Fruit fly (Drosophila melanogaster) whole organism, embryonic: Measurements from ENCODE around the gene Sfp26Ad.

Experiments
- Abd-B ChIP-seq: fragments of 200-800 bp; sonication (Bioruptor generic); optimal IDR thresholded peaks from 2 replicates; lab custom pipeline; 2018; ENCODE audit warnings: missing biosample characterization, mild to moderate bottlenecking, missing genetic modification characterization, moderate library complexity
- B-H1 ChIP-seq: fragments of 200-800 bp; sonication (Bioruptor generic); IDR thresholded peaks from 3 replicates; pipeline ENCODE4 v1.3.6; 2022; ENCODE audit warnings: missing biosample characterization, missing genetic modification characterization
- CG10462 ChIP-seq: fragments of 200-800 bp; sonication (Bioruptor generic); optimal IDR thresholded peaks from 2 replicates; lab custom pipeline; 2016; ENCODE audit warnings: missing biosample characterization, missing genetic modification characterization
- CG10654 ChIP-seq: fragments of 200-800 bp; sonication (Bioruptor generic); optimal IDR thresholded peaks from 2 replicates; lab custom pipeline; 2016; ENCODE audit warnings: missing biosample characterization, missing genetic modification characterization
- CG12659 ChIP-seq: fragments of 200-800 bp; sonication (Bioruptor generic); optimal IDR thresholded peaks from 3 replicates; lab custom pipeline; 2017; ENCODE audit warnings: mild to moderate bottlenecking, missing biosample characterization, missing genetic modification reagents, missing genetic modification characterization
- CG1647 ChIP-seq: fragments of 200-800 bp; sonication (Bioruptor generic); optimal IDR thresholded peaks from 3 replicates; lab custom pipeline; 2016; ENCODE audit warnings: missing biosample characterization, missing genetic modification characterization
- CG18476 ChIP-seq: fragments of 200-800 bp; sonication (Bioruptor generic); optimal IDR thresholded peaks from 2 replicates; lab custom pipeline; 2016; ENCODE audit warnings: missing biosample characterization, mild to moderate bottlenecking, missing genetic modification characterization
- CG18764 ChIP-seq: fragments of 200-800 bp; sonication (Bioruptor generic); optimal IDR thresholded peaks from 3 replicates; lab custom pipeline; 2016; ENCODE audit warnings: missing biosample characterization, missing genetic modification characterization
- CG2678 ChIP-seq: fragments of 200-800 bp; sonication (Bioruptor generic); optimal IDR thresholded peaks from 3 replicates; lab custom pipeline; 2019; ENCODE audit warnings: missing biosample characterization, mild to moderate bottlenecking, missing genetic modification characterization, moderate library complexity
- CG31441 ChIP-seq: fragments of 200-800 bp; sonication (Bioruptor generic); IDR thresholded peaks from 2 replicates; pipeline ENCODE4 v1.3.6; 2022; ENCODE audit warnings: missing biosample characterization, missing genetic modification characterization
- CG3281 ChIP-seq: fragments of 200-800 bp; sonication (Bioruptor generic); optimal IDR thresholded peaks from 3 replicates; lab custom pipeline; 2017; ENCODE audit warnings: missing biosample characterization, mild to moderate bottlenecking, missing genetic modification characterization
- CG34422 ChIP-seq: fragments of 200-800 bp; sonication (Bioruptor generic); IDR thresholded peaks from 3 replicates; pipeline ENCODE4 v1.3.6; 2022; ENCODE audit warnings: missing biosample characterization, missing genetic modification characterization
- CG4282 ChIP-seq: fragments of 200-800 bp; sonication (Bioruptor generic); optimal IDR thresholded peaks from 2 replicates; lab custom pipeline; 2016; ENCODE audit warnings: missing biosample characterization, missing genetic modification characterization
- CG4360 ChIP-seq: fragments of 200-800 bp; sonication (Bioruptor generic); IDR thresholded peaks from 2 replicates; pipeline ENCODE4 v1.3.6; 2022; ENCODE audit warnings: missing biosample characterization, missing genetic modification characterization
- CG5245 ChIP-seq: fragments of 200-800 bp; sonication (Bioruptor generic); optimal IDR thresholded peaks from 3 replicates; lab custom pipeline; 2016; ENCODE audit warnings: missing biosample characterization, missing genetic modification characterization
- CG8765 ChIP-seq: fragments of 200-800 bp; sonication (Bioruptor generic); IDR thresholded peaks from 2 replicates; pipeline ENCODE4 v1.3.6; 2022; ENCODE audit warnings: missing biosample characterization, missing genetic modification characterization
- CG9215 ChIP-seq: fragments of 200-800 bp; sonication (Bioruptor generic); IDR thresholded peaks from 2 replicates; pipeline ENCODE4 v1.3.6; 2022; ENCODE audit warnings: missing biosample characterization, missing genetic modification characterization
- CHES-1-like ChIP-seq: fragments of 200-800 bp; sonication (Bioruptor generic); optimal IDR thresholded peaks from 2 replicates; lab custom pipeline; 2016; ENCODE audit warnings: missing biosample characterization, missing genetic modification characterization
- D19A ChIP-seq: fragments of 200-800 bp; optimal IDR thresholded peaks from 3 replicates; lab custom pipeline; 2019; ENCODE audit warnings: missing biosample characterization, mild to moderate bottlenecking, missing genetic modification characterization, moderate library complexity
- D19B ChIP-seq: fragments of 200-800 bp; sonication (Bioruptor generic); optimal IDR thresholded peaks from 2 replicates; lab custom pipeline; 2017; ENCODE audit warnings: missing biosample characterization, mild to moderate bottlenecking, missing genetic modification characterization
- Fer3 ChIP-seq: fragments of 200-800 bp; sonication (Bioruptor generic); optimal IDR thresholded peaks from 2 replicates; lab custom pipeline; 2018; ENCODE audit warnings: missing biosample characterization, mild to moderate bottlenecking, missing genetic modification characterization, moderate library complexity
- Lhr ChIP-seq: fragments of 200-800 bp; sonication (Bioruptor generic); optimal IDR thresholded peaks from 3 replicates; lab custom pipeline; 2017; ENCODE audit warnings: mild to moderate bottlenecking, missing biosample characterization, missing genetic modification reagents, missing genetic modification characterization
- Lim3 ChIP-seq: fragments of 200-800 bp; sonication (Bioruptor generic); IDR thresholded peaks from 2 replicates; pipeline ENCODE4 v1.3.6; 2022; ENCODE audit warnings: missing biosample characterization, missing genetic modification characterization
- Med ChIP-seq: fragments of 200-800 bp; sonication (Bioruptor generic); peaks from one replicate; lab custom pipeline; 2016; ENCODE audit warnings: missing biosample characterization, missing genetic modification characterization, mild to moderate bottlenecking, inconsistent platforms, moderate library complexity
- Meics ChIP-seq: fragments of 200-800 bp; sonication (Bioruptor generic); optimal IDR thresholded peaks from 2 replicates; lab custom pipeline; 2017; ENCODE audit warnings: missing biosample characterization, mild to moderate bottlenecking, missing genetic modification characterization
- NFAT ChIP-seq: fragments of 200-800 bp; sonication (Bioruptor generic); IDR thresholded peaks from 2 replicates; pipeline ENCODE4 v1.3.6; 2022; ENCODE audit warnings: missing biosample characterization, missing genetic modification characterization
- Usf ChIP-seq: fragments of 200-800 bp; sonication (Bioruptor generic); optimal IDR thresholded peaks from 2 replicates; lab custom pipeline; 2017; ENCODE audit warnings: missing genotype, missing biosample characterization, missing genetic modification characterization
- Xrp1 ChIP-seq: fragments of 200-800 bp; sonication (Bioruptor generic); IDR thresholded peaks from 2 replicates; pipeline ENCODE4 v1.3.6; 2022; ENCODE audit warnings: missing biosample characterization, missing genetic modification characterization
- YL-1 ChIP-seq: fragments of 200-800 bp; sonication (Bioruptor generic); optimal IDR thresholded peaks from 3 replicates; lab custom pipeline; 2017; ENCODE audit warnings: missing biosample characterization, mild to moderate bottlenecking, missing genetic modification characterization
- ab ChIP-seq: fragments of 200-800 bp; sonication (Bioruptor generic); optimal IDR thresholded peaks from 2 replicates; lab custom pipeline; 2016; ENCODE audit warnings: missing biosample characterization, missing genetic modification characterization
- crp ChIP-seq, 2 experiments: fragments of 200-800 bp; sonication (Bioruptor generic); optimal IDR thresholded peaks; 2 replicates in 1 of 2; 3 replicates in 1 of 2; lab custom pipeline; 2017; ENCODE audit warnings: missing biosample characterization in 2 of 2, missing genetic modification characterization in 2 of 2, mild to moderate bottlenecking in 1 of 2, moderate library complexity in 1 of 2
- dmrt99B ChIP-seq: fragments of 200-800 bp; sonication (Bioruptor generic); optimal IDR thresholded peaks from 2 replicates; lab custom pipeline; 2018; ENCODE audit warnings: missing biosample characterization, mild to moderate bottlenecking, missing genetic modification characterization, moderate library complexity
- fru ChIP-seq: fragments of >200 bp; optimal IDR thresholded peaks from 2 replicates; lab custom pipeline; 2017
- grau ChIP-seq: fragments of 200-800 bp; optimal IDR thresholded peaks from 3 replicates; lab custom pipeline; 2019; ENCODE audit warnings: missing biosample characterization, mild to moderate bottlenecking, missing genetic modification characterization, moderate library complexity
- gsb ChIP-seq: fragments of 200-800 bp; sonication (Bioruptor generic); IDR thresholded peaks from 2 replicates; pipeline ENCODE4 v1.3.6; 2022; ENCODE audit warnings: missing biosample characterization, missing genetic modification characterization
- ham ChIP-seq: fragments of 200-800 bp; sonication (Bioruptor generic); IDR thresholded peaks from 2 replicates; pipeline ENCODE4 v1.3.6; 2022; ENCODE audit warnings: missing biosample characterization, missing genetic modification characterization
- hkb ChIP-seq, 2 experiments: fragments of 200-800 bp in 1 of 2; fragments of >200 bp in 1 of 2; sonication (Bioruptor generic) in 1 of 2; IDR thresholded peaks in 1 of 2; optimal IDR thresholded peaks in 1 of 2; 2 replicates each; pipeline versions ENCODE4 v1.3.6 to Lab custom; 2017 to 2022; ENCODE audit warnings: missing biosample characterization in 1 of 2, missing genetic modification characterization in 1 of 2
- insv ChIP-seq, 2 experiments: fragments of 200-800 bp; sonication (Bioruptor generic); optimal IDR thresholded peaks; 3 replicates each; lab custom pipeline; 2016 to 2018; ENCODE audit warnings: missing biosample characterization in 2 of 2, missing genetic modification characterization in 2 of 2
- ken ChIP-seq: fragments of 200-800 bp; sonication (Bioruptor generic); IDR thresholded peaks from 3 replicates; pipeline ENCODE4 v1.3.6; 2022; ENCODE audit warnings: missing biosample characterization, missing genetic modification characterization
- lmd ChIP-seq: fragments of 200-800 bp; sonication (Bioruptor generic); IDR thresholded peaks from 2 replicates; pipeline ENCODE4 v1.3.6; 2022; ENCODE audit warnings: missing biosample characterization, missing genetic modification characterization
- nerfin-2 ChIP-seq: fragments of 200-800 bp; sonication (Bioruptor generic); IDR thresholded peaks from 2 replicates; pipeline ENCODE4 v1.3.6; 2022; ENCODE audit warnings: missing biosample characterization, missing genetic modification characterization; ENCODE audit not compliant: partially characterized antibody
- oc ChIP-seq: fragments of 200-800 bp; sonication (Bioruptor generic); optimal IDR thresholded peaks from 2 replicates; lab custom pipeline; 2018; ENCODE audit warnings: missing biosample characterization, mild to moderate bottlenecking, missing genetic modification characterization, moderate library complexity
- otp ChIP-seq: fragments of 200-800 bp; sonication (Bioruptor generic); IDR thresholded peaks from 3 replicates; pipeline ENCODE4, ENCODE4 v1.3.6; 2022; ENCODE audit warnings: missing biosample characterization, missing genetic modification characterization
- ranshi ChIP-seq: fragments of 200-800 bp; sonication (Bioruptor generic); IDR thresholded peaks from 2 replicates; pipeline ENCODE4 v1.3.6; 2022; ENCODE audit warnings: missing biosample characterization, missing genetic modification characterization
- sisA ChIP-seq: fragments of 200-800 bp; sonication (Bioruptor generic); IDR thresholded peaks from 2 replicates; pipeline ENCODE4 v1.3.6; 2022; ENCODE audit warnings: missing biosample characterization, missing genetic modification characterization
- slbo ChIP-seq: fragments of 200-800 bp; sonication (Bioruptor generic); IDR thresholded peaks from 2 replicates; pipeline ENCODE4 v1.3.6; 2022; ENCODE audit warnings: missing biosample characterization, missing genetic modification characterization
- tup ChIP-seq: fragments of 200-800 bp; sonication (Bioruptor generic); optimal IDR thresholded peaks from 2 replicates; lab custom pipeline; 2016; ENCODE audit warnings: missing biosample characterization, mild to moderate bottlenecking, missing genetic modification characterization, moderate library complexity
- unc-4 ChIP-seq: fragments of 200-800 bp; sonication (Bioruptor generic); IDR thresholded peaks from 2 replicates; pipeline ENCODE4 v1.3.6; 2022; ENCODE audit warnings: missing biosample characterization, missing genetic modification characterization; ENCODE audit not compliant: partially characterized antibody
- z ChIP-seq: fragments of 200-800 bp; sonication (Bioruptor generic); IDR thresholded peaks from 3 replicates; pipeline ENCODE4 v1.3.6; 2022; ENCODE audit warnings: missing biosample characterization, missing genetic modification characterization
- zfh2 ChIP-seq: fragments of 200-800 bp; sonication (Bioruptor generic); optimal IDR thresholded peaks from 2 replicates; lab custom pipeline; 2016; ENCODE audit warnings: missing biosample characterization, missing genetic modification characterization

Gene Sfp26Ad

DNA sequence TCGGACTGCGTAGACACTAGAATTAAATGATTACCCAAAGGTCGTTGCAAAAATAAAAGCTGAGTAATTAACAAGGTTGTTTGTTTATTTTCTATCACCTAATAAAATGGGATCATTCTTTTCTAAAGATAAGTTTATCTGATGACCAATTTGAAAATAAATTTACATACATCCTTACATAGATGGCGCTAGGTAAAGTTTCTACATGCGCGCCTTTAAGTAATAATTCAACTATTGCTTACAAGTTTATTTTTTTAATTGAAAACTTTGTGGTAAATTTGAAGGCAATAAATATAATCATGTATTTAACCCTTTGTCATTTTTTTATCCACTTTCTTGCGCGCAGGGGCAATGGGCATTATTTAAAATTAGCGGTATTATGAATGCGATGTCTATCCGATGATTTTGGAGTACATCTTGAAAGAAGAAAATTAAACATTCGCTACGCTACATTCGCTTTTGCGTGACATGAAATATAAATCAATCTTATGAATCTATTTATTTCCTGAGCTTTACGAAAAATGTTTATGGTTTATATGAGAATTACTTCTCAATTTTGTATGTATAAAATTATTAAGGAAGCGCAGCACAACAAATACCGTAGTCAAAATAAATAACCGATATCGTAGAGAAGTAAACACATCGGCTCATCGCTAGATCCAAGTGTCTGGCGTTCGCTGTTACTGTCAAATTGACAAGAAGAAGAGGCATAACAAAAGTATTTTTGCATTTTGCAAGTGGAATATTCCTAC is 5.8 kb upstream of the Sfp26Ad start, which contains the start of gene CG9044 (continued):
- TF ChIP-seq CG10462 (GFP tag; lab: Kevin White, UChicago) (no peak), nerfin-2 (peak; percentile 87), Fer3 (tag; lab: Kevin White, UChicago) (no peak), CG8765 (GFP tag; lab: Robert Waterston, UW) (0 out of 2 replicates have a peak, but pooled peaks have one; percentile 22), CG31441 (no peak), ranshi (GFP tag; lab: Robert Waterston, UW) (no peak), Abd-B (GFP tag; lab: Kevin White, UChicago) (no peak), CG4282 (no peak), CG1647 (GFP tag; lab: Kevin White, UChicago) (peak; percentile 68), CG9215 (GFP tag; lab: Robert Waterston, UW) (peak; percentile 66), fru (lab: Kevin White, UChicago) (no peak), z (GFP tag; lab: Robert Waterston, UW) (no peak), gsb (GFP tag; lab: Robert Waterston, UW) (no peak), YL-1 (GFP tag; lab: Kevin White, UChicago) (peak; percentile 49), zfh2 (peak; percentile 83), dmrt99B (tag; lab: Kevin White, UChicago) (no peak), Med (peak; percentile 93), CG12659 (GFP tag; lab: Kevin White, UChicago) (peak; percentile 79), NFAT (GFP tag; lab: Robert Waterston, UW) (peak; percentile 81), ham (no peak), Xrp1 (GFP tag; lab: Robert Waterston, UW) (peak; percentile 42; the same call in 1 of the 2 replicates), CHES-1-like (GFP tag; lab: Kevin White, UChicago) (peak; percentile 76), CG2678 (tag; lab: Kevin White, UChicago) (no peak), ken (0 out of 3 replicates have a peak, but pooled peaks have one; percentile 28), sisA (peak; percentile 52), Meics (no peak), otp (GFP tag; lab: Robert Waterston, UW) (no peak), hkb (optimal IDR thresholded peaks at IDR 0.05; lab: Kevin White, UChicago) (no peak), hkb (GFP tag; IDR thresholded peaks at IDR 0.05; lab: Robert Waterston, UW) (no peak), insv (GFP tag; optimal IDR thresholded peaks at IDR 0.05; lab: Kevin White, UChicago) (peak in 1 of 2 experiments; percentile 20), CG5245 (GFP tag; lab: Kevin White, UChicago) (no peak), ab (GFP tag; lab: Kevin White, UChicago) (no peak), lmd (peak; percentile 59; the same call in 1 of the 2 replicates), D19A (tag; lab: Kevin White, UChicago) (no peak), unc-4 (peak; percentile 85), slbo (peak; percentile 77), Lim3 (no peak), B-H1 (GFP tag; lab: Robert Waterston, UW) (no peak; the same call in 2 of the 3 replicates), CG18476 (GFP tag; lab: Kevin White, UChicago) (peak; percentile 50), oc (tag; lab: Kevin White, UChicago) (no peak), grau (tag; lab: Kevin White, UChicago) (no peak), tup (GFP tag; lab: Kevin White, UChicago) (no peak), D19B (GFP tag; lab: Kevin White, UChicago) (no peak), CG4360 (GFP tag; lab: Robert Waterston, UW) (no peak), Lhr (GFP tag; lab: Kevin White, UChicago) (peak; percentile 46), crp (GFP tag; optimal IDR thresholded peaks at IDR 0.05; lab: Kevin White, UChicago) (no peak), CG18764 (peak; percentile 31), Usf (GFP tag; lab: Kevin White, UChicago) (no peak), CG34422 (GFP tag; lab: Robert Waterston, UW) (peak; percentile 49; the same call in 1 of the 3 replicates), CG3281 (GFP tag; lab: Kevin White, UChicago) (no peak), CG10654 (GFP tag; lab: Kevin White, UChicago) (peak; percentile 51)
